Fruit fly (Drosophila melanogaster) whole organism, prepupa: ENCODE measurements around the gene CG44227.

ENCODE experiments used
- CG11762 ChIP-seq: fragments of 200-800 bp; sonication (Bioruptor generic); optimal IDR thresholded peaks from 3 replicates; lab custom pipeline; 2016; ENCODE audit warnings: missing biosample characterization, missing genetic modification characterization; ENCODE audit not compliant: insufficient read depth
- CG8319 ChIP-seq: fragments of 200-800 bp; sonication (Bioruptor generic); optimal IDR thresholded peaks from 3 replicates; lab custom pipeline; 2016; ENCODE audit warnings: missing biosample characterization, missing genetic modification characterization
- CG9139 ChIP-seq: fragments of 200-800 bp; sonication (Bioruptor generic); optimal IDR thresholded peaks from 3 replicates; lab custom pipeline; 2017; ENCODE audit warnings: missing biosample characterization, mild to moderate bottlenecking, missing genetic modification characterization
- pdm3 ChIP-seq: fragments of 200-800 bp; sonication (Bioruptor generic); optimal IDR thresholded peaks from 3 replicates; lab custom pipeline; 2016; ENCODE audit warnings: missing biosample characterization, missing genetic modification characterization
- vri ChIP-seq: fragments of 200-800 bp; sonication (Bioruptor generic); optimal IDR thresholded peaks from 3 replicates; lab custom pipeline; 2016; ENCODE audit warnings: missing biosample characterization, mild to moderate bottlenecking, missing genetic modification characterization

dm6 chr3R:8680611-8681010 is 4.4 kb downstream of the CG44227 start:
- TF ChIP-seq pdm3 (no peak), CG8319 (GFP tag; lab: Kevin White, UChicago) (no peak), vri (GFP tag; lab: Kevin White, UChicago) (no peak), CG9139 (GFP tag; lab: Kevin White, UChicago) (no peak), CG11762 (GFP tag; lab: Kevin White, UChicago) (no peak)
